Fruit fly (Drosophila melanogaster): ENCODE measurements around the gene Sec13.

Gene Sec13

DNA sequence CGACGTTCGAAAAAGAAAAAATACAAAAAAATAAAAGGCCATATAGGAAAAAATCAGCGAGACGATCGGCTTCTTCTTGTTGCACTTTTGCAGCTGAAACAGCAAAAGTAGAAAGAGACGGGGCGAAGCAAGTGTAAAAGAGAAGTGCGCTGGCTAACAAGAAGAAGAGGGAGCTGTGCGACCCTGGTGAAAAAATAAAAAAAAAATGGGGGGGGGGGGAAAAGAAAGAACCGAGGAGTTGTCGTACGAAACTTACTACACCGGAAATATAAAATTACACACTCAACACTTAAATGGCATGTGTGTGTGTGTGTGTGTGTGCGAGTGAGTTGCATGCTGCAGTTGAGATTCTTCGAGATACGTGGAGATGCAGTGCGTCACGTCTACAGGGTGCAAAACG is 37.1 kb upstream of the Sec13 start (continued):
- TF ChIP-seq esn (GFP tag; optimal IDR thresholded peaks at IDR 0.05) = no peak
- no peak for TF ChIP-seq CG10631 (GFP tag; optimal IDR thresholded peaks at IDR 0.05)
- peak; percentile 18 for TF ChIP-seq pdm3 (GFP tag; optimal IDR thresholded peaks at IDR 0.05)
- peak; percentile 22 for TF ChIP-seq CG3919 (GFP tag; optimal IDR thresholded peaks at IDR 0.05)
- TF ChIP-seq Ets21C (GFP tag; optimal IDR thresholded peaks at IDR 0.05) = no peak
- no peak for TF ChIP-seq CG31627 (GFP tag; optimal IDR thresholded peaks at IDR 0.05)
- peak; percentile 7 for TF ChIP-seq CG1621 (tag; optimal IDR thresholded peaks at IDR 0.05)
- TF ChIP-seq CG10669 (GFP tag; optimal IDR thresholded peaks at IDR 0.05) = no peak
- no peak for TF ChIP-seq dac (GFP tag; optimal IDR thresholded peaks at IDR 0.05)
- TF ChIP-seq CG6808 (GFP tag; optimal IDR thresholded peaks at IDR 0.05) = peak; percentile 63

DNA sequence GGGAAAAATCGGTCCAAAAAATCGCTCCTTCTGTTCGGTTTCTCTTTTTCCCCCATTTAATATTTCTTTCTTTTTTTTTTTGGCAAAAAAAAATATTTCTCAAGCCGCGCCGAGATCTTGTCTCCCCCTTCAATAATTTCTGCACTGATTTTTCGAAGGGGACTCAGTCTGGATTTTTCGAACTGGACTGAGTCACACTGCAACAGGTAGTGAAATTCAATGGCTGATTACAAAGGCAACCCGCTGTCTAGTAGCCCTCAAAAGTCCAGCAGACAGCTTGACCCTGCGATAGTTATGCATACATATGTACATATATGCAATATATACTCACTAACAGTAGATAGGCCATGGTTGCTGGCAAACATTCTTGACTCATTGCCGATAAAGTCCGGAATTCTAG is 35.8 kb upstream of the Sec13 start:
- no peak for TF ChIP-seq CG16779 (tag; optimal IDR thresholded peaks at IDR 0.05)
- TF ChIP-seq Eip78C (GFP tag) = no peak
- TF ChIP-seq CG8319 (GFP tag; optimal IDR thresholded peaks at IDR 0.05) = no peak
- TF ChIP-seq CG6276 (GFP tag; optimal IDR thresholded peaks at IDR 0.05) = no peak
- no peak for TF ChIP-seq Sox102F (GFP tag; optimal IDR thresholded peaks at IDR 0.05)

DNA sequence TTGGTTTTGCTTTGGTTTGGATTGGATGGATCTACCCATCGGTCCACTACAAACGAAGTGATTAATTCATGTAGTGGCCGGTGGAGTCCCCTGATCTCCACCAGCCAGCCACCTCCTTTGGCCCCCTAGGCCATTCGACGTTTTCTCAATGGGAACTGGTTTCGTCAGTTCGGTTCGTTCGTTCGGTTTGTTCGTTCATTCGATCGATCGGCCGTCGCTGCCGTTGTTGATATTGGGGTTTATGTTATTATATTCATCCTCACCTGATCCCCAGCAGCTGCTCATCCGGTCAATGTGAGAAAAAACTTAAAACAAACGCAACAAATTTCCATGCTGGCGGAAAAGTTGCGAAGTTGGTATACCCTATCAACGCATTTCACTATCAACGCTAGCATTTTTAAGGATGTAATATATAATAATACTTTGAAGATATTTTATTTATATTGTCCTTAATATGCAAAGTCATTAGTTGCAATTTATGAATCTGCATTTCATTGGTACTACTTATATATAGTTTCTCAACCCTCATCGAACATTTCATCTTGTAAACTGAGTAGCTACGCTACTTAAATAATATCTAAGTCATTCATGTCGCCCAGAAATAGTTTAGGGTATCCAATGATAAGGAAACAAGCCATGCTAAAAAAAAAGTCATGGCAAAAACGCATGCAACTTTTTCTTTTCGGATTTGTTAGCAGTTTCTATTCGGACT is 32.3 kb upstream of the Sec13 start:
- peak; percentile 52 for TF ChIP-seq CG4318 (GFP tag; optimal IDR thresholded peaks at IDR 0.05)
- TF ChIP-seq dac (GFP tag; optimal IDR thresholded peaks at IDR 0.05) = peak; percentile 32
- peak; percentile 4 for TF ChIP-seq acj6 (GFP tag; optimal IDR thresholded peaks at IDR 0.05)
- TF ChIP-seq fd59A (GFP tag; optimal IDR thresholded peaks at IDR 0.05) = no peak
- TF ChIP-seq CG32006 (GFP tag; optimal IDR thresholded peaks at IDR 0.05) = peak; percentile 83
- TF ChIP-seq CG15336 (GFP tag; IDR thresholded peaks at IDR 0.05) = peak; percentile 27; the same call in 1 of the 2 replicates
- TF ChIP-seq pdm3 (GFP tag; optimal IDR thresholded peaks at IDR 0.05) = peak; percentile 22
- TF ChIP-seq Eip78C (GFP tag) = peak; percentile 72
- peak; percentile 33 for TF ChIP-seq CG6276 (GFP tag; optimal IDR thresholded peaks at IDR 0.05)
- TF ChIP-seq CG10631 (GFP tag; optimal IDR thresholded peaks at IDR 0.05) = peak; percentile 11
- TF ChIP-seq achi (GFP tag; optimal IDR thresholded peaks at IDR 0.05) = no peak
- 0 out of 3 replicates have a peak, but pooled peaks have one; percentile 51 for TF ChIP-seq CG8119 (GFP tag; IDR thresholded peaks at IDR 0.05)
- no peak for TF ChIP-seq fkh (GFP tag; optimal IDR thresholded peaks at IDR 0.05)
- peak in 1 of 2 experiments; percentile 19 for TF ChIP-seq ss (GFP tag; optimal IDR thresholded peaks at IDR 0.05)
- TF ChIP-seq Blimp-1 (GFP tag; optimal IDR thresholded peaks at IDR 0.05) = no peak
- TF ChIP-seq Hr4 (GFP tag; optimal IDR thresholded peaks at IDR 0.05) = peak; percentile 70
- no peak for TF ChIP-seq eg (GFP tag; IDR thresholded peaks at IDR 0.05)
- peak in 1 of 2 experiments; percentile 44 for TF ChIP-seq salr (GFP tag; optimal IDR thresholded peaks at IDR 0.05)
- TF ChIP-seq CG34406 (GFP tag; optimal IDR thresholded peaks at IDR 0.05) = no peak
- no peak for TF ChIP-seq Eip93F (GFP tag; optimal IDR thresholded peaks at IDR 0.05)
- TF ChIP-seq Sox102F (GFP tag; optimal IDR thresholded peaks at IDR 0.05) = no peak

DNA sequence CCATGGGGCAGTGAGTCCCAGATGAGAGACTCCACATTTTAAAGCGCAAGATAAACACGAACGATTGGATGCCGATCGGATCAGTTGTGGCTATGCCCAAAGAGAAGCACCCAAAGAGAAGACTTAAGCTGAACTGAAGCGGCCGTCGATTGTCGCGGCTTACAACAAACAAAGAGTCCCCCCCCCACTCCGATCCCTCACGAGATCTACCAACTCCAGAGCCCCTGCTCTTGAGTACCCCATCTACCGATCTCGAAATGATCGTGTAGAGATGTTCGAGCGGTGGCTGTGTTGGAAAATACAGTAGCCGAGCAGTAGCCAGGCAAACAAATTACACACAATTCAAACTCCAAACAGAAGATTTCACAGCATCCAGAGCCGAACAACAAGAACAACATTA is 30.4 kb upstream of the Sec13 start:
- peak in 1 of 2 experiments; percentile 9 for TF ChIP-seq ss (GFP tag; optimal IDR thresholded peaks at IDR 0.05)
- TF ChIP-seq Lpt (GFP tag; optimal IDR thresholded peaks at IDR 0.05) = no peak
- TF ChIP-seq CG6163 (GFP tag; IDR thresholded peaks at IDR 0.05) = 0 out of 3 replicates have a peak, but pooled peaks have one; percentile 15
- peak; percentile 5 for TF ChIP-seq Sox14 (GFP tag; optimal IDR thresholded peaks at IDR 0.05)

DNA sequence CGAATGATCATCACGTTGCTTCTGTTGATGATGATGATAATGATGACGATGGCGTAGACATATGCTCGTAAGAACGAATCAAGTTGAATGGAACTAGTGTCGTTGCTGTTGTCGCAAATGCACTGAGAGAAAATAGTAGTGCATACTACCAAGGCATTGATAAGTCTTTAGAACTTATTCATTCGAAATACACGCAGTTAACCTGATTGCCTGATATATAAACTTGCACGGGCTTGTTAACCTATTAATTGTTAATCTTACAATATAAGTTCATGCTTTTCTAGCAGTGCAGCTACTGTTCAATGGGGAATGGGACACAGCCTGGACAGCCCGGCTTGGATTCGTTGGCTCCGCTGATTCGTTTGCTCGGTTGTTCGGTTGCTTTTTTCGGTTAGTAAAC is 29.8 kb upstream of the Sec13 start:
- TF ChIP-seq OdsH (GFP tag; optimal IDR thresholded peaks at IDR 0.05) (peak; percentile 93), CG3032 (tag; optimal IDR thresholded peaks at IDR 0.05) (peak; percentile 97), CG8632 (GFP tag; optimal IDR thresholded peaks at IDR 0.05) (peak; percentile 85), achi (GFP tag; optimal IDR thresholded peaks at IDR 0.05) (peak; percentile 93), esn (GFP tag; optimal IDR thresholded peaks at IDR 0.05) (peak; percentile 67), dsx (GFP tag; optimal IDR thresholded peaks at IDR 0.05; ENCODE audit: poor library complexity, severe bottlenecking) (peak; percentile 96), svp (GFP tag) (no peak), CG6854 (GFP tag; optimal IDR thresholded peaks at IDR 0.05) (no peak), fd59A (GFP tag; optimal IDR thresholded peaks at IDR 0.05) (peak; percentile 97), dac (GFP tag; optimal IDR thresholded peaks at IDR 0.05) (peak; percentile 93), CG31627 (GFP tag; optimal IDR thresholded peaks at IDR 0.05) (peak; percentile 51), CG16779 (tag; optimal IDR thresholded peaks at IDR 0.05) (peak; percentile 92), spab (GFP tag; optimal IDR thresholded peaks at IDR 0.05) (peak; percentile 98), ss (GFP tag; optimal IDR thresholded peaks at IDR 0.05) (peak; percentile 96), CG6163 (GFP tag; IDR thresholded peaks at IDR 0.05) (peak; percentile 97), cyc (GFP tag; optimal IDR thresholded peaks at IDR 0.05) (peak; percentile 62), Blimp-1 (GFP tag; optimal IDR thresholded peaks at IDR 0.05) (no peak), Ets21C (GFP tag; optimal IDR thresholded peaks at IDR 0.05) (peak; percentile 21), salr (GFP tag; optimal IDR thresholded peaks at IDR 0.05) (peak; percentile 90 to 97), CG6808 (GFP tag; optimal IDR thresholded peaks at IDR 0.05) (peak; percentile 95)

Measured in whole organism, prepupa.